Worm (Caenorhabditis elegans) whole organism, L3 larva: ENCODE results near the gene W10C6.2.

ENCODE experiments used
- ZK546.5 ChIP-seq: sonication (generic microtip); optimal IDR thresholded peaks from 2 replicates; lab custom pipeline; 2017; ENCODE audit warnings: missing biosample characterization, missing genetic modification characterization
- aly-2 ChIP-seq: fragments of 150-350 bp; optimal IDR thresholded peaks from 2 replicates; lab custom pipeline; 2014; ENCODE audit warnings: missing biosample characterization, missing genetic modification characterization
- ama-1 ChIP-seq: fragments of 150-350 bp; optimal IDR thresholded peaks from 2 replicates; lab custom pipeline; 2018
- ceh-28 ChIP-seq: fragments of 150-350 bp; optimal IDR thresholded peaks from 2 replicates; lab custom pipeline; 2014; ENCODE audit warnings: missing biosample characterization, missing genetic modification reagents, missing genetic modification characterization
- elt-1 ChIP-seq: fragments of 150-350 bp; optimal IDR thresholded peaks from 2 replicates; lab custom pipeline; 2014; ENCODE audit warnings: missing biosample characterization, missing genetic modification characterization
- eor-1 ChIP-seq, 2 experiments: fragments of 150-350 bp; optimal IDR thresholded peaks; 2 replicates each; lab custom pipeline; 2014 to 2018; ENCODE audit warnings: missing biosample characterization in 2 of 2, missing genetic modification characterization in 2 of 2
- nhr-11 ChIP-seq: fragments of 150-350 bp; optimal IDR thresholded peaks from 2 replicates; lab custom pipeline; 2014; ENCODE audit warnings: missing biosample characterization, missing genetic modification characterization
- nhr-12 ChIP-seq: fragments of 150-350 bp; optimal IDR thresholded peaks from 2 replicates; lab custom pipeline; 2014; ENCODE audit warnings: missing biosample characterization, missing genetic modification characterization
- nhr-237 ChIP-seq: fragments of 150-350 bp; optimal IDR thresholded peaks from 2 replicates; lab custom pipeline; 2014; ENCODE audit warnings: missing biosample characterization, missing genetic modification characterization
- nhr-76 ChIP-seq: fragments of 150-350 bp; sonication (generic microtip); optimal IDR thresholded peaks from 5 replicates; lab custom pipeline; 2014; ENCODE audit warnings: missing biosample characterization, missing genetic modification characterization
- nhr-77 ChIP-seq: fragments of 150-350 bp; optimal IDR thresholded peaks from 2 replicates; lab custom pipeline; 2014; ENCODE audit warnings: missing biosample characterization, missing genetic modification characterization
- unc-39 ChIP-seq: sonication (generic microtip); optimal IDR thresholded peaks from 4 replicates; lab custom pipeline; 2017; ENCODE audit warnings: missing biosample characterization, missing genetic modification characterization
- unc-62 ChIP-seq: fragments of 150-350 bp; sonication (generic microtip); optimal IDR thresholded peaks from 4 replicates; lab custom pipeline; 2014; ENCODE audit warnings: missing biosample characterization, missing genetic modification reagents, missing genetic modification characterization
- ztf-11 ChIP-seq: fragments of 150-350 bp; optimal IDR thresholded peaks from 2 replicates; lab custom pipeline; 2014; ENCODE audit warnings: missing biosample characterization, missing genetic modification characterization

DNA sequence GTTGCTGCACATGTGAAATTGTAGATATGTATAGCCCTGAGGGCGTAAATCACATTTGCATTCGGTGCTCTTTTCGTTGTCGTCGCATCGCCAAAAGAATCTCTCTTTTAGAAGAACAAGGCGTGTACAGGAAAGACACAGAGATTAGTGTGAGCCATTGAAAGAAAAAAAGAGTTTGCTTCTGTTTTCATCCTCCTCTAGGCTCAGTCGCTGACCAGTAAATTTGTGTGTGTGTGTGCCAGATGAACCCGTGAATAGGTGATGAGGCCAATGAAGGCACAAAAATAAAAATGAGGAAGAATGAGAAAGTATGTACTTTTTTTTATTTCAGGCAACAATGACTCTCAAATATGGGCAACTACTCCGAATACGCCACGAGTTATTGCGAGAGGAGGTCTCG lies 9.3 kb downstream of the W10C6.2 start, which contains the start of gene mat-2:
- TF ChIP-seq elt-1 (tag; lab: Kevin White, UChicago), result no peak
- no peak for TF ChIP-seq ama-1 (lab: Kevin White, UChicago)
- no peak for TF ChIP-seq nhr-77 (tag; lab: Kevin White, UChicago)
- TF ChIP-seq unc-39 (tag; lab: Kevin White, UChicago), result no peak
- no peak for TF ChIP-seq eor-1 (tag; optimal IDR thresholded peaks at IDR 0.05; lab: Kevin White, UChicago)
- no peak for TF ChIP-seq nhr-12 (tag; lab: Kevin White, UChicago)
- no peak for TF ChIP-seq nhr-76
- no peak for TF ChIP-seq aly-2 (tag; lab: Kevin White, UChicago)
- TF ChIP-seq nhr-237 (tag; lab: Kevin White, UChicago), result no peak
- TF ChIP-seq ztf-11 (tag; lab: Kevin White, UChicago), result no peak
- TF ChIP-seq nhr-11 (tag; lab: Kevin White, UChicago), result no peak
- no peak for TF ChIP-seq unc-62
- no peak for TF ChIP-seq ceh-28 (tag; lab: Kevin White, UChicago)
- no peak for TF ChIP-seq ZK546.5 (tag; lab: Kevin White, UChicago)
